Fruit fly (Drosophila melanogaster) whole organism: ENCODE results near the gene CG42688.

Experiments used
- CG8478 ChIP-seq: fragments of >200 bp; optimal IDR thresholded peaks from 2 replicates; lab custom pipeline; 2018; ENCODE audit warnings: inconsistent platforms
- Dll ChIP-seq: fragments of >200 bp; optimal IDR thresholded peaks from 2 replicates; lab custom pipeline; 2017
- EcR ChIP-seq, 2 experiments: fragments of >200 bp; optimal IDR thresholded peaks; 2 replicates each; lab custom pipeline; 2017; ENCODE audit warnings: missing biosample characterization in 2 of 2, missing genetic modification characterization in 2 of 2, missing genetic modification reagents in 2 of 2
- pan ChIP-seq: fragments of >200 bp; optimal IDR thresholded peaks from 2 replicates; lab custom pipeline; 2017
- psq ChIP-seq: fragments of >200 bp; optimal IDR thresholded peaks from 2 replicates; lab custom pipeline; 2017
- usp ChIP-seq: fragments of >200 bp; optimal IDR thresholded peaks from 2 replicates; lab custom pipeline; 2017; ENCODE audit warnings: missing biosample characterization, missing genetic modification characterization, mixed read lengths

Gene CG42688

dm6 chr2L:19158005-19158666, 24.5 kb downstream of the CG42688 start:
- TF ChIP-seq usp (no peak), EcR (GFP tag; optimal IDR thresholded peaks at IDR 0.05; lab: Kevin White, UChicago) (peak; percentile 32 to 86), CG8478 (lab: Kevin White, UChicago) (no peak), pan (lab: Kevin White, UChicago) (no peak), psq (lab: Kevin White, UChicago) (no peak), Dll (lab: Kevin White, UChicago) (peak; percentile 82)

- no peak for TF ChIP-seq CG8478 (lab: Kevin White, UChicago)
- no peak for TF ChIP-seq pan (lab: Kevin White, UChicago)
- no peak for TF ChIP-seq psq (lab: Kevin White, UChicago)
- TF ChIP-seq EcR (GFP tag; optimal IDR thresholded peaks at IDR 0.05; lab: Kevin White, UChicago), result peak in 1 of 2 experiments; percentile 81
- no peak for TF ChIP-seq usp
- no peak for TF ChIP-seq Dll (lab: Kevin White, UChicago)
Observed at dm6 chr2L:19156737-19157287, 25.8 kb downstream of the CG42688 start.

- TF ChIP-seq EcR (GFP tag; optimal IDR thresholded peaks at IDR 0.05; lab: Kevin White, UChicago), result peak in 1 of 2 experiments; percentile 67
- no peak for TF ChIP-seq CG8478 (lab: Kevin White, UChicago)
Observed at dm6 chr2L:19155937-19156736, 26.5 kb downstream of the CG42688 start.

- TF ChIP-seq pan (lab: Kevin White, UChicago), result no peak
- peak in 1 of 2 experiments; percentile 52 for TF ChIP-seq EcR (GFP tag; optimal IDR thresholded peaks at IDR 0.05; lab: Kevin White, UChicago)
- TF ChIP-seq Dll (lab: Kevin White, UChicago), result no peak
Observed at dm6 chr2L:19154893-19155389, 27.7 kb downstream of the CG42688 start.

dm6 chr2L:19146645-19147044, 36.0 kb downstream of the CG42688 start:
- no peak for TF ChIP-seq EcR (GFP tag; optimal IDR thresholded peaks at IDR 0.05; lab: Kevin White, UChicago)
- TF ChIP-seq psq (lab: Kevin White, UChicago), result no peak
- no peak for TF ChIP-seq usp
- no peak for TF ChIP-seq pan (lab: Kevin White, UChicago)
- TF ChIP-seq CG8478 (lab: Kevin White, UChicago), result no peak
- TF ChIP-seq Dll (lab: Kevin White, UChicago), result no peak

- TF ChIP-seq CG8478 (lab: Kevin White, UChicago) (no peak), pan (lab: Kevin White, UChicago) (no peak), EcR (GFP tag; optimal IDR thresholded peaks at IDR 0.05; lab: Kevin White, UChicago) (no peak), psq (lab: Kevin White, UChicago) (no peak), Dll (lab: Kevin White, UChicago) (no peak), usp (no peak)
Observed at dm6 chr2L:19146047-19146446, 36.6 kb downstream of the CG42688 start.

- TF ChIP-seq Dll (lab: Kevin White, UChicago) (no peak), EcR (GFP tag; optimal IDR thresholded peaks at IDR 0.05; lab: Kevin White, UChicago) (no peak), CG8478 (lab: Kevin White, UChicago) (no peak), pan (lab: Kevin White, UChicago) (no peak)
Observed at dm6 chr2L:19144115-19144514, 38.5 kb downstream of the CG42688 start.

dm6 chr2L:19142176-19142870, 40.3 kb downstream of the CG42688 start:
- no peak for TF ChIP-seq psq (lab: Kevin White, UChicago)
- TF ChIP-seq CG8478 (lab: Kevin White, UChicago), result peak; percentile 31
- no peak for TF ChIP-seq Dll (lab: Kevin White, UChicago)
- no peak for TF ChIP-seq usp
- TF ChIP-seq pan (lab: Kevin White, UChicago), result no peak
- peak; percentile 85 for TF ChIP-seq EcR (GFP tag; optimal IDR thresholded peaks at IDR 0.05; lab: Kevin White, UChicago)

- peak; percentile 49 for TF ChIP-seq Dll (lab: Kevin White, UChicago)
- TF ChIP-seq EcR (GFP tag; optimal IDR thresholded peaks at IDR 0.05; lab: Kevin White, UChicago), result no peak
Observed at dm6 chr2L:19141435-19142126, 41.0 kb downstream of the CG42688 start.

DNA sequence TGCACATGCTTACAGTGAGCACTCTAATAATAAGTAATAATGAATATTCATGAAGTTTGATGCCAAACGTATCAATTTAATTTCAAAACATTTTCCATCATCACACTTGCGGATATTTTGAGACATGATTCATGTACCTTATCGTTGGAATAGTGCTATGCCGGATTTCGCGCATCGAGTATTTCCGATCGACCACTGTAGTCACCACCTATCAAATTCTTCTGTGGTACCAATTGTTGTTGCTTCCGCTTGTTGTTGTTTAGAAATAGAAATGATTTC, 41.7 kb downstream of the CG42688 start:
- TF ChIP-seq psq (lab: Kevin White, UChicago) (no peak), Dll (lab: Kevin White, UChicago) (no peak), EcR (GFP tag; optimal IDR thresholded peaks at IDR 0.05; lab: Kevin White, UChicago) (no peak), CG8478 (lab: Kevin White, UChicago) (no peak), pan (lab: Kevin White, UChicago) (no peak), usp (no peak)
